Worm (Caenorhabditis elegans) whole organism, L4/young adult: Measurements from ENCODE around the gene C25D7.15.

ENCODE experiments used
- W03F9.2 ChIP-seq: fragments of 150-350 bp; optimal IDR thresholded peaks from 2 replicates; lab custom pipeline; 2014; ENCODE audit warnings: missing biosample characterization, missing genetic modification characterization
- him-1 ChIP-seq: sonication (generic microtip); optimal IDR thresholded peaks from 2 replicates; lab custom pipeline; 2016; ENCODE audit warnings: missing genotype, missing genetic modification reagents, missing genetic modification characterization, missing compliant biosample characterization

DNA sequence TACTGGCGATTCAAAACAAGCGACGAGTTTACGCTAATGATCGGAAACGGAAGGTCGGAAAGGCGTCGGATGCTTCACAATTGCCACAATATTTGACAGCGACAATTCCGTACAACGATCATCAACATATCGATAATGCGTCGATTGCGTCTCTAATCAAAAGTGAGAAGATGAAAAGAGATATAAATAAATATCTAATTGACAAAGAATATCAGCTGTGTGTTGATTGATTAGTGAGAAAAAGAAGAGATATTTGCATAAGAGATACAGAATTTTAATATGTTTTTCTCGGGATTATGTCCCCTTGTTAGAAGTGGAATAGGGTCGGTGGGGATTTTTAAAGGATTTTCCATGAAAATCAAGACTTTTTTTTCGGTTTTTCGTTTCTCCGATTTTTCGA, 19.0 kb downstream of the C25D7.15 start:
- TF ChIP-seq him-1, result no peak
- TF ChIP-seq W03F9.2 (tag; lab: Kevin White, UChicago), result no peak
